Fruit fly (Drosophila melanogaster): Measurements from ENCODE around the gene CAH5.
A peak's percentile ranks its signal among the peaks of the same experiment; 100 is the strongest.

The CAH5 gene

DNA sequence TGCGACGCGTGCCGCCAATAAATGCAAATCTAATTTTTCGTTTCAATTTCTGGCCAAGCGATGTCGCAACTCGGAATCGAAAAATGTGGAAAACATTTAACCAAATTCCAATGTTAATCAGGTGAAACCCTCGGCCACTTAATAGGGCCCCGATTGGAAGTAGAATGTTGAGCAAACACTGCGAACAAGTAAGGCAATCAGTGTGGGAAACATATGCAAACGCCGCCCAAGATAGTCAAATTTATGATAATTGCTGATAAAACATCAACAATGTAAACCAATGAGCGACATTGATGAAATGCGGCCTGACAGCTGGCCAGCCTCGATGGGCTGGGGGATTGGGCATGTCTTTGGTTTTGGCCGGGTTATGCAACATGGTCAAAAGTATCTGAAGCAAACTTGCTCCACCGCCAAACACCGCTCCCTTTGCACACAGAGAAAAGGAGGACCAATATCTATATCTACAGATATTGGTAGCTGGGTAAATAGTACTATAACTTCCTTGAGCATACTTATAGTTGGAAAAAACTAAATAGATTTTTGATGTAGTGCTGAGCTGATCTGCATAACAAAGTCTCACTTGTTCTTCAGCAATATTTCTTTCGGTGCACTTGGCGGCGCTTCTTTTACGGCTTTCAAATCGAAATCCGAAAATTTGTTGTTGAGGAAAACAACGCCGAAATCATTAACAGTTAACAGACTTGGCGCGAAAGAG, 15.0 kb upstream of the CAH5 start (continued):
- TF ChIP-seq CG1233 (GFP tag; optimal IDR thresholded peaks at IDR 0.05) (peak; percentile 65), Spps (tag; optimal IDR thresholded peaks at IDR 0.05) (peak; percentile 53), schlank (tag; optimal IDR thresholded peaks at IDR 0.05) (no peak), Xbp1 (GFP tag; optimal IDR thresholded peaks at IDR 0.05) (peak; percentile 74), CG33557 (GFP tag; optimal IDR thresholded peaks at IDR 0.05) (no peak), HLH4C (GFP tag; IDR thresholded peaks at IDR 0.05; ENCODE audit: partially characterized antibody) (no peak), CG14667 (GFP tag; IDR thresholded peaks at IDR 0.05) (peak; percentile 70), CTCF (GFP tag; optimal IDR thresholded peaks at IDR 0.05) (peak; percentile 30), kni (GFP tag; optimal IDR thresholded peaks at IDR 0.05) (peak; percentile 46), Antp (GFP tag; optimal IDR thresholded peaks at IDR 0.05) (peak; percentile 56), ara (GFP tag; IDR thresholded peaks at IDR 0.05) (peak; percentile 78), Usf (GFP tag; optimal IDR thresholded peaks at IDR 0.05) (no peak), stwl (tag; optimal IDR thresholded peaks at IDR 0.05) (no peak), p53 (GFP tag; optimal IDR thresholded peaks at IDR 0.05) (no peak), NK7.1 (GFP tag; optimal IDR thresholded peaks at IDR 0.05) (peak; percentile 14), CG31388 (GFP tag; optimal IDR thresholded peaks at IDR 0.05) (no peak), HLHmδ (GFP tag; optimal IDR thresholded peaks at IDR 0.05) (no peak), sob (GFP tag; IDR thresholded peaks at IDR 0.05) (peak; percentile 77), CG18619 (GFP tag; optimal IDR thresholded peaks at IDR 0.05) (peak; percentile 2), CG16815 (GFP tag; optimal IDR thresholded peaks at IDR 0.05) (no peak), NC2α (GFP tag; optimal IDR thresholded peaks at IDR 0.05) (peak; percentile 2), Hr78 (GFP tag; optimal IDR thresholded peaks at IDR 0.05) (peak in 1 of 2 experiments; percentile 42), otp (GFP tag; IDR thresholded peaks at IDR 0.05) (peak; percentile 63; the same call in 2 of the 3 replicates), CG7963 (GFP tag; IDR thresholded peaks at IDR 0.05; ENCODE audit: partially characterized antibody) (no peak), nerfin-1 (tag; optimal IDR thresholded peaks at IDR 0.05) (peak; percentile 83), CG10959 (GFP tag; IDR thresholded peaks at IDR 0.05) (peak; percentile 30; the same call in 1 of the 2 replicates), CG6854 (GFP tag; optimal IDR thresholded peaks at IDR 0.05) (peak; percentile 44), CG10979 (tag; optimal IDR thresholded peaks at IDR 0.05) (peak; percentile 86), Myb (GFP tag; optimal IDR thresholded peaks at IDR 0.05) (peak; percentile 24), zen2 (GFP tag; IDR thresholded peaks at IDR 0.05; ENCODE audit: partially characterized antibody) (no peak), CG17802 (tag; optimal IDR thresholded peaks at IDR 0.05) (peak; percentile 67), CG12769 (tag; optimal IDR thresholded peaks at IDR 0.05) (no peak), ap (GFP tag; IDR thresholded peaks at IDR 0.05) (peak; percentile 34; the same call in 1 of the 2 replicates), CG7372 (GFP tag; IDR thresholded peaks at IDR 0.05) (peak; percentile 65), CG34376 (GFP tag; optimal IDR thresholded peaks at IDR 0.05) (no peak), bbx (GFP tag; IDR thresholded peaks at IDR 0.05; ENCODE audit: partially characterized antibody) (no peak), slbo (GFP tag; IDR thresholded peaks at IDR 0.05) (peak; percentile 47), fd64A (GFP tag; optimal IDR thresholded peaks at IDR 0.05) (peak; percentile 46), bowl (GFP tag; IDR thresholded peaks at IDR 0.05) (peak; percentile 59; the same call in 1 of the 2 replicates), Meics (GFP tag; optimal IDR thresholded peaks at IDR 0.05) (peak; percentile 62), inv (GFP tag; IDR thresholded peaks at IDR 0.05; ENCODE audit: partially characterized antibody) (no peak), CG15601 (tag; optimal IDR thresholded peaks at IDR 0.05) (peak; percentile 76), CG5180 (GFP tag; optimal IDR thresholded peaks at IDR 0.05) (peak; percentile 64), gfzf (GFP tag; optimal IDR thresholded peaks at IDR 0.05) (no peak), wdn (GFP tag; IDR thresholded peaks at IDR 0.05) (no peak), BEAF-32 (GFP tag; optimal IDR thresholded peaks at IDR 0.05) (no peak), CG8290 (GFP tag; optimal IDR thresholded peaks at IDR 0.05) (no peak), CG8290 (tag; optimal IDR thresholded peaks at IDR 0.05) (peak in 1 of 2 experiments; percentile 63), B-H2 (GFP tag; optimal IDR thresholded peaks at IDR 0.05) (no peak)
